Fruit fly (Drosophila melanogaster) whole organism, prepupa: ENCODE data around the gene Sas-4.

Experiments used
- CG10631 ChIP-seq: fragments of 200-800 bp; sonication (Bioruptor generic); optimal IDR thresholded peaks from 2 replicates; lab custom pipeline; 2016; ENCODE audit warnings: missing biosample characterization, missing genetic modification characterization
- CG11902 ChIP-seq: fragments of 200-800 bp; sonication (Bioruptor generic); optimal IDR thresholded peaks from 3 replicates; lab custom pipeline; 2016; ENCODE audit warnings: missing biosample characterization, missing genetic modification characterization
- CG15336 ChIP-seq: fragments of 200-800 bp; sonication (Bioruptor generic); IDR thresholded peaks from 2 replicates; pipeline ENCODE4 v1.3.6; 2022; ENCODE audit warnings: missing biosample characterization, missing genetic modification characterization
- CG1621 ChIP-seq: fragments of 200-800 bp; sonication (Bioruptor generic); optimal IDR thresholded peaks from 3 replicates; lab custom pipeline; 2018; ENCODE audit warnings: missing biosample characterization, mild to moderate bottlenecking, missing genetic modification characterization
- CG16779 ChIP-seq: fragments of 200-800 bp; sonication (Bioruptor generic); optimal IDR thresholded peaks from 3 replicates; lab custom pipeline; 2017; ENCODE audit warnings: missing biosample characterization, mild to moderate bottlenecking, missing genetic modification characterization
- CG3032 ChIP-seq: fragments of 200-800 bp; optimal IDR thresholded peaks from 2 replicates; lab custom pipeline; 2019; ENCODE audit warnings: missing biosample characterization, mild to moderate bottlenecking, missing genetic modification characterization, moderate library complexity
- CG31627 ChIP-seq: fragments of 200-800 bp; sonication (Bioruptor generic); optimal IDR thresholded peaks from 3 replicates; lab custom pipeline; 2016; ENCODE audit warnings: missing biosample characterization, missing genetic modification characterization
- CG32006 ChIP-seq: fragments of 200-800 bp; sonication (Bioruptor generic); optimal IDR thresholded peaks from 3 replicates; lab custom pipeline; 2017; ENCODE audit warnings: missing biosample characterization, mild to moderate bottlenecking, missing genetic modification characterization
- CG3919 ChIP-seq: fragments of 200-800 bp; sonication (Bioruptor generic); optimal IDR thresholded peaks from 3 replicates; lab custom pipeline; 2016; ENCODE audit warnings: missing biosample characterization, missing genetic modification characterization
- CG6792 ChIP-seq: fragments of 200-800 bp; sonication (Bioruptor generic); optimal IDR thresholded peaks from 3 replicates; lab custom pipeline; 2016; ENCODE audit warnings: missing biosample characterization, missing genetic modification characterization
- CG6808 ChIP-seq: fragments of 200-800 bp; sonication (Bioruptor generic); optimal IDR thresholded peaks from 3 replicates; lab custom pipeline; 2017; ENCODE audit warnings: missing biosample characterization, missing genetic modification characterization, mild to moderate bottlenecking, moderate library complexity, missing genetic modification reagents
- CG6854 ChIP-seq: fragments of 200-800 bp; sonication (Bioruptor generic); optimal IDR thresholded peaks from 2 replicates; lab custom pipeline; 2017; ENCODE audit warnings: missing biosample characterization, mild to moderate bottlenecking, missing genetic modification characterization
- CG7368 ChIP-seq: fragments of 200-800 bp; sonication (Bioruptor generic); optimal IDR thresholded peaks from 3 replicates; lab custom pipeline; 2016; ENCODE audit warnings: missing biosample characterization, missing genetic modification characterization
- CG8119 ChIP-seq: fragments of 200-800 bp; sonication (Bioruptor generic); IDR thresholded peaks from 3 replicates; pipeline ENCODE4 v1.3.6; 2022; ENCODE audit warnings: missing biosample characterization, missing genetic modification characterization
- CG8319 ChIP-seq: fragments of 200-800 bp; sonication (Bioruptor generic); optimal IDR thresholded peaks from 3 replicates; lab custom pipeline; 2016; ENCODE audit warnings: missing biosample characterization, missing genetic modification characterization
- CG8632 ChIP-seq: fragments of 200-800 bp; sonication (Bioruptor generic); optimal IDR thresholded peaks from 3 replicates; lab custom pipeline; 2016; ENCODE audit warnings: missing biosample characterization, missing genetic modification characterization
- CG9139 ChIP-seq: fragments of 200-800 bp; sonication (Bioruptor generic); optimal IDR thresholded peaks from 3 replicates; lab custom pipeline; 2017; ENCODE audit warnings: missing biosample characterization, mild to moderate bottlenecking, missing genetic modification characterization
- Eip78C ChIP-seq: fragments of 200-800 bp; sonication (Bioruptor generic); peaks from one replicate; lab custom pipeline; 2016; ENCODE audit warnings: missing biosample characterization, missing genetic modification characterization
- Ets21C ChIP-seq: fragments of 200-800 bp; sonication (Bioruptor generic); optimal IDR thresholded peaks from 3 replicates; lab custom pipeline; 2016; ENCODE audit warnings: missing biosample characterization, missing genetic modification characterization
- Ets96B ChIP-seq: fragments of 200-800 bp; optimal IDR thresholded peaks from 2 replicates; lab custom pipeline; 2019; ENCODE audit warnings: missing biosample characterization, mild to moderate bottlenecking, missing genetic modification characterization, moderate library complexity
- Gug ChIP-seq: fragments of 200-800 bp; sonication (Bioruptor generic); IDR thresholded peaks from 2 replicates; pipeline ENCODE4 v1.3.6; 2022; ENCODE audit warnings: missing biosample characterization, missing genetic modification characterization
- Hr39 ChIP-seq: fragments of 200-800 bp; sonication (Bioruptor generic); optimal IDR thresholded peaks from 2 replicates; lab custom pipeline; 2016; ENCODE audit warnings: missing biosample characterization, missing genetic modification characterization
- Hr4 ChIP-seq: fragments of 200-800 bp; sonication (Bioruptor generic); optimal IDR thresholded peaks from 3 replicates; lab custom pipeline; 2016; ENCODE audit warnings: missing biosample characterization, missing genetic modification characterization
- Lpt ChIP-seq: fragments of 200-800 bp; sonication (Bioruptor generic); optimal IDR thresholded peaks from 3 replicates; lab custom pipeline; 2016; ENCODE audit warnings: missing biosample characterization, missing genetic modification characterization
- Met ChIP-seq: fragments of 200-800 bp; sonication (Bioruptor generic); optimal IDR thresholded peaks from 3 replicates; lab custom pipeline; 2016; ENCODE audit warnings: missing biosample characterization, missing genetic modification characterization
- OdsH ChIP-seq: fragments of 200-800 bp; sonication (Bioruptor generic); optimal IDR thresholded peaks from 3 replicates; lab custom pipeline; 2016; ENCODE audit warnings: missing biosample characterization, missing genetic modification characterization
- Smox ChIP-seq: fragments of 200-800 bp; sonication (Bioruptor generic); optimal IDR thresholded peaks from 3 replicates; lab custom pipeline; 2016; ENCODE audit warnings: missing biosample characterization, missing genetic modification characterization
- Sox102F ChIP-seq: fragments of 200-800 bp; sonication (Bioruptor generic); optimal IDR thresholded peaks from 2 replicates; lab custom pipeline; 2016; ENCODE audit warnings: missing biosample characterization, mild to moderate bottlenecking, missing genetic modification characterization
- Sox14 ChIP-seq: fragments of 200-800 bp; sonication (Bioruptor generic); optimal IDR thresholded peaks from 3 replicates; lab custom pipeline; 2016; ENCODE audit warnings: missing biosample characterization, missing genetic modification characterization
- Sox15 ChIP-seq: fragments of 200-800 bp; sonication (Bioruptor generic); optimal IDR thresholded peaks from 3 replicates; lab custom pipeline; 2016; ENCODE audit warnings: missing biosample characterization, missing genetic modification characterization
- achi ChIP-seq: fragments of 200-800 bp; sonication (Bioruptor generic); optimal IDR thresholded peaks from 3 replicates; lab custom pipeline; 2016; ENCODE audit warnings: missing biosample characterization, missing genetic modification characterization
- cyc ChIP-seq: fragments of 200-800 bp; sonication (Bioruptor generic); optimal IDR thresholded peaks from 3 replicates; lab custom pipeline; 2016; ENCODE audit warnings: missing biosample characterization, missing genetic modification characterization
- dac ChIP-seq: fragments of 200-800 bp; sonication (Bioruptor generic); optimal IDR thresholded peaks from 2 replicates; lab custom pipeline; 2017; ENCODE audit warnings: missing biosample characterization, mild to moderate bottlenecking, missing genetic modification characterization
- eg ChIP-seq: fragments of 200-800 bp; sonication (Bioruptor generic); IDR thresholded peaks from 3 replicates; pipeline ENCODE4 v1.3.6; 2022; ENCODE audit warnings: missing biosample characterization, missing genetic modification characterization
- esn ChIP-seq: fragments of 200-800 bp; sonication (Bioruptor generic); optimal IDR thresholded peaks from 2 replicates; lab custom pipeline; 2016; ENCODE audit warnings: missing biosample characterization, mild to moderate bottlenecking, missing genetic modification characterization, moderate library complexity
- fd59A ChIP-seq: fragments of 200-800 bp; sonication (Bioruptor generic); optimal IDR thresholded peaks from 2 replicates; lab custom pipeline; 2017; ENCODE audit warnings: missing biosample characterization, mild to moderate bottlenecking, missing genetic modification characterization, missing genetic modification reagents
- fd85E ChIP-seq: fragments of 200-800 bp; sonication (Bioruptor generic); optimal IDR thresholded peaks from 3 replicates; lab custom pipeline; 2016; ENCODE audit warnings: missing biosample characterization, missing genetic modification characterization
- fkh ChIP-seq: fragments of 200-800 bp; sonication (Bioruptor generic); optimal IDR thresholded peaks from 3 replicates; lab custom pipeline; 2017; ENCODE audit warnings: missing biosample characterization, mild to moderate bottlenecking, missing genetic modification characterization, moderate library complexity
- lz ChIP-seq: fragments of 200-800 bp; sonication (Bioruptor generic); optimal IDR thresholded peaks from 3 replicates; lab custom pipeline; 2016; ENCODE audit warnings: missing biosample characterization, missing genetic modification characterization
- net ChIP-seq: fragments of 200-800 bp; sonication (Bioruptor generic); optimal IDR thresholded peaks from 3 replicates; lab custom pipeline; 2016; ENCODE audit warnings: missing biosample characterization, missing genetic modification characterization
- pdm3 ChIP-seq: fragments of 200-800 bp; sonication (Bioruptor generic); optimal IDR thresholded peaks from 3 replicates; lab custom pipeline; 2016; ENCODE audit warnings: missing biosample characterization, missing genetic modification characterization
- salr ChIP-seq, 2 experiments: fragments of 200-800 bp; sonication (Bioruptor generic); optimal IDR thresholded peaks; 3 replicates each; lab custom pipeline; 2016 to 2018; ENCODE audit warnings: missing biosample characterization in 2 of 2, missing genetic modification characterization in 2 of 2, mild to moderate bottlenecking in 1 of 2
- spab ChIP-seq: fragments of 200-800 bp; sonication (Bioruptor generic); optimal IDR thresholded peaks from 2 replicates; lab custom pipeline; 2017; ENCODE audit warnings: missing biosample characterization, mild to moderate bottlenecking, missing genetic modification characterization, missing genetic modification reagents
- ss ChIP-seq, 2 experiments: fragments of 200-800 bp; sonication (Bioruptor generic); optimal IDR thresholded peaks; 2 replicates in 1 of 2; 3 replicates in 1 of 2; lab custom pipeline; 2017 to 2018; ENCODE audit warnings: mild to moderate bottlenecking in 2 of 2, missing biosample characterization in 2 of 2, missing genetic modification characterization in 2 of 2, moderate library complexity in 1 of 2
- svp ChIP-seq: fragments of 200-800 bp; sonication (Bioruptor generic); peaks from one replicate; lab custom pipeline; 2016; ENCODE audit warnings: missing biosample characterization, missing genetic modification characterization
- topi ChIP-seq: fragments of 200-800 bp; sonication (Bioruptor generic); optimal IDR thresholded peaks from 3 replicates; lab custom pipeline; 2016; ENCODE audit warnings: missing biosample characterization, missing genetic modification characterization

Gene Sas-4

dm6 chr3R:7139188-7140038 lies 11.8 kb upstream of the Sas-4 start:
- TF ChIP-seq Lpt (no peak), spab (GFP tag; lab: Kevin White, UChicago) (no peak), CG8319 (GFP tag; lab: Kevin White, UChicago) (no peak), CG16779 (no peak), fd59A (GFP tag; lab: Kevin White, UChicago) (no peak), Ets96B (no peak), Sox102F (no peak), CG11902 (GFP tag; lab: Kevin White, UChicago) (no peak), CG32006 (GFP tag; lab: Kevin White, UChicago) (no peak), ss (GFP tag; optimal IDR thresholded peaks at IDR 0.05; lab: Kevin White, UChicago) (no peak), CG3032 (tag; lab: Kevin White, UChicago) (no peak), Met (GFP tag; lab: Kevin White, UChicago) (no peak), CG10631 (GFP tag; lab: Kevin White, UChicago) (no peak), CG7368 (GFP tag; lab: Kevin White, UChicago) (no peak)

DNA sequence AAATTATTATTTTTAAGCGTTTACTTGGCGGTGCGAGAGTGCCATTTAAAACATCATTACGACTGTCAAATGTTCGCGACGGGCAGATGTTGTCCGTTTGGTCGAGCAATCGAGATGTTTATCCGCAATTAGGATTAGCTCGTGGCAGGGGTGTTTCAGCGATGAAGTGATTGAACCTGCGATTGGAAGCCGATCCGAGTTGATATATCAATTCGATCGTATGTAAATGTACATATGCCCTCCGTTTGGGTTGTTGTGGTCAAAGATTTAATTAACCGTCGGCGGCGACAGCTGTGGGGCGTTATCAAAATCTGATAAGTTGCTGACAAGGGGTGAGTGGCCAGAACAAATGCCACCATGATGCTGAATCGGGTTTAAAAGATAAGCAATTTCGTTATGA lies 8.6 kb upstream of the Sas-4 start:
- TF ChIP-seq svp (GFP tag; lab: Kevin White, UChicago), result peak; percentile 78
- no peak for TF ChIP-seq salr (GFP tag; optimal IDR thresholded peaks at IDR 0.05; lab: Kevin White, UChicago)
- no peak for TF ChIP-seq net
- TF ChIP-seq Gug (GFP tag; lab: Robert Waterston, UW), result no peak
- TF ChIP-seq CG6808 (GFP tag; lab: Kevin White, UChicago), result no peak
- no peak for TF ChIP-seq CG8119
- no peak for TF ChIP-seq CG1621 (tag; lab: Kevin White, UChicago)
- TF ChIP-seq, all 60 proteins: peak for 1

- TF ChIP-seq CG6792, result peak; percentile 56
- TF ChIP-seq topi, result peak; percentile 69
- no peak for TF ChIP-seq CG6854 (GFP tag; lab: Kevin White, UChicago)
- TF ChIP-seq Met (GFP tag; lab: Kevin White, UChicago), result no peak
- TF ChIP-seq fd85E (GFP tag; lab: Kevin White, UChicago), result no peak
- TF ChIP-seq dac (GFP tag; lab: Kevin White, UChicago), result peak; percentile 45
- peak; percentile 61 for TF ChIP-seq achi (GFP tag; lab: Kevin White, UChicago)
- TF ChIP-seq esn, result peak; percentile 82
- no peak for TF ChIP-seq spab (GFP tag; lab: Kevin White, UChicago)
- no peak for TF ChIP-seq CG9139 (GFP tag; lab: Kevin White, UChicago)
- TF ChIP-seq Ets21C (GFP tag; lab: Kevin White, UChicago), result peak; percentile 55
- no peak for TF ChIP-seq Smox
- TF ChIP-seq lz, result peak; percentile 78
- peak; percentile 76 for TF ChIP-seq Hr39 (GFP tag; lab: Kevin White, UChicago)
- peak; percentile 75 for TF ChIP-seq pdm3 (GFP tag; lab: Kevin White, UChicago)
- peak; percentile 80 for TF ChIP-seq cyc (GFP tag; lab: Kevin White, UChicago)
- peak; percentile 71 for TF ChIP-seq OdsH (GFP tag; lab: Kevin White, UChicago)
- TF ChIP-seq CG8632 (GFP tag; lab: Kevin White, UChicago), result peak; percentile 39
- TF ChIP-seq fkh (GFP tag; lab: Kevin White, UChicago), result no peak
- peak; percentile 43 for TF ChIP-seq CG7368 (GFP tag; lab: Kevin White, UChicago)
- peak; percentile 75 for TF ChIP-seq CG10631 (GFP tag; lab: Kevin White, UChicago)
- peak; percentile 36 for TF ChIP-seq CG3032 (tag; lab: Kevin White, UChicago)
- peak; percentile 43 for TF ChIP-seq CG11902 (GFP tag; lab: Kevin White, UChicago)
- TF ChIP-seq CG31627, result peak; percentile 82
- peak in 1 of 2 experiments; percentile 31 for TF ChIP-seq salr (GFP tag; optimal IDR thresholded peaks at IDR 0.05; lab: Kevin White, UChicago)
- TF ChIP-seq Sox14 (GFP tag; lab: Kevin White, UChicago), result peak; percentile 76
- peak; percentile 88 for TF ChIP-seq CG3919
- TF ChIP-seq Sox15 (GFP tag; lab: Kevin White, UChicago), result peak; percentile 50
- TF ChIP-seq CG15336, result peak; percentile 28; the same call in 1 of the 2 replicates
- TF ChIP-seq Eip78C, result peak; percentile 76
- TF ChIP-seq Hr4 (GFP tag; lab: Kevin White, UChicago), result peak; percentile 74
- no peak; the same call in 2 of the 3 replicates for TF ChIP-seq eg (GFP tag; lab: Robert Waterston, UW)
Observed at dm6 chr3R:7144245-7144904, 6.8 kb upstream of the Sas-4 start, which contains the start of the genes CG14610 and CG2656. CG14610 (minus strand) TSS chr3R:7144295. CG2656 (plus strand) TSS chr3R:7144724.
